Worm (Caenorhabditis elegans): Measurements from ENCODE around the gene mec-1.

mec-1 gene

ce11 chrV:6956237-6956636 is at the start of gene mec-1:
Gene mec-1, plus strand, starts transcription at chrV:6956537.
- no peak for TF ChIP-seq F26F4.8 (GFP tag; conservative IDR thresholded peaks at IDR 0.05)
- TF ChIP-seq vab-7 (GFP tag; IDR thresholded peaks at IDR 0.05), result no peak
- peak; percentile 58 for TF ChIP-seq aha-1 (tag)
- no peak for TF ChIP-seq nhr-11 (tag; optimal IDR thresholded peaks at IDR 0.05)
- TF ChIP-seq daf-19 (GFP tag; conservative IDR thresholded peaks at IDR 0.05), result no peak
- no peak for TF ChIP-seq Y75B8A.6 (GFP tag; IDR thresholded peaks at IDR 0.05)

ce11 chrV:6917280-6917679 is 39.1 kb upstream of the mec-1 start:
- TF ChIP-seq vab-7 (GFP tag; IDR thresholded peaks at IDR 0.05), result 0 out of 2 replicates have a peak, but pooled peaks have one; percentile 17
- no peak for TF ChIP-seq snpc-1.2 (GFP tag; IDR thresholded peaks at IDR 0.05)
- TF ChIP-seq ceh-44 (GFP tag; IDR thresholded peaks at IDR 0.05), result no peak
- no peak for TF ChIP-seq hlh-30 (tag; optimal IDR thresholded peaks at IDR 0.05; ENCODE audit: insufficient read depth)
- 0 out of 2 replicates have a peak, but pooled peaks have one; percentile 14 for TF ChIP-seq F26F4.8 (GFP tag; conservative IDR thresholded peaks at IDR 0.05)
- no peak for TF ChIP-seq attf-4 (tag; optimal IDR thresholded peaks at IDR 0.05)
- no peak for TF ChIP-seq mdt-29 (GFP tag; IDR thresholded peaks at IDR 0.05)
- no peak for TF ChIP-seq dve-1 (tag; optimal IDR thresholded peaks at IDR 0.05; ENCODE audit: insufficient read depth)
- TF ChIP-seq pha-4 (GFP tag; IDR thresholded peaks at IDR 0.05), result no peak
- no peak for TF ChIP-seq pha-4 (tag; optimal IDR thresholded peaks at IDR 0.05)
- no peak for TF ChIP-seq unc-130 (GFP tag; optimal IDR thresholded peaks at IDR 0.05)
- TF ChIP-seq zip-11 (GFP tag; IDR thresholded peaks at IDR 0.05), result no peak
- TF ChIP-seq unc-62 (GFP tag; optimal IDR thresholded peaks at IDR 0.05 in 1 of 2), result peak in 1 of 2 experiments; percentile 38
- no peak for TF ChIP-seq unc-62 (tag; optimal IDR thresholded peaks at IDR 0.05)
- no peak for TF ChIP-seq ceh-62 (tag; optimal IDR thresholded peaks at IDR 0.05)
- no peak for TF ChIP-seq mes-2 (tag; optimal IDR thresholded peaks at IDR 0.05; ENCODE audit: poor library complexity, severe bottlenecking)
- TF ChIP-seq zag-1 (tag; optimal IDR thresholded peaks at IDR 0.05), result no peak
- TF ChIP-seq spr-1 (tag; optimal IDR thresholded peaks at IDR 0.05), result no peak
- TF ChIP-seq daf-8 (GFP tag; IDR thresholded peaks at IDR 0.05), result no peak
- TF ChIP-seq dmd-6 (GFP tag; IDR thresholded peaks at IDR 0.05), result 0 out of 2 replicates have a peak, but pooled peaks have one; percentile 14
- no peak for TF ChIP-seq php-3 (GFP tag; IDR thresholded peaks at IDR 0.05)
- no peak for TF ChIP-seq lin-13 (GFP tag; optimal IDR thresholded peaks at IDR 0.05)
- TF ChIP-seq ztf-7 (tag; optimal IDR thresholded peaks at IDR 0.05), result no peak
- TF ChIP-seq spr-3 (GFP tag; optimal IDR thresholded peaks at IDR 0.05), result no peak

ce11 chrV:6919251-6919650 is 37.1 kb upstream of the mec-1 start:
- TF ChIP-seq T26A8.4 (GFP tag; IDR thresholded peaks at IDR 0.05), result no peak
- peak in 1 of 2 experiments; percentile 92 for TF ChIP-seq unc-62 (GFP tag; optimal IDR thresholded peaks at IDR 0.05 in 1 of 2)
- no peak for TF ChIP-seq unc-62 (tag; optimal IDR thresholded peaks at IDR 0.05)

ce11 chrV:6926633-6927032 is 29.7 kb upstream of the mec-1 start:
- no peak for TF ChIP-seq lin-13 (GFP tag; optimal IDR thresholded peaks at IDR 0.05)
- TF ChIP-seq mxl-2 (GFP tag; conservative IDR thresholded peaks at IDR 0.05), result no peak
- no peak for TF ChIP-seq set-16 (GFP tag; IDR thresholded peaks at IDR 0.05)
- TF ChIP-seq zfp-2 (tag; optimal IDR thresholded peaks at IDR 0.05), result no peak
- TF ChIP-seq aha-1 (tag), result peak; percentile 53
- TF ChIP-seq rbr-2 (tag; optimal IDR thresholded peaks at IDR 0.05), result no peak
- TF ChIP-seq zip-11 (GFP tag; IDR thresholded peaks at IDR 0.05), result no peak
- no peak for TF ChIP-seq nhr-48 (tag; optimal IDR thresholded peaks at IDR 0.05)
- TF ChIP-seq hif-1 (tag; optimal IDR thresholded peaks at IDR 0.05), result no peak
- TF ChIP-seq nhr-76 (tag; optimal IDR thresholded peaks at IDR 0.05), result no peak
- no peak for TF ChIP-seq ctbp-1 (GFP tag; IDR thresholded peaks at IDR 0.05)
- peak in 1 of 2 experiments; percentile 79 for TF ChIP-seq unc-62 (GFP tag; optimal IDR thresholded peaks at IDR 0.05 in 1 of 2)
- no peak for TF ChIP-seq unc-62 (tag; optimal IDR thresholded peaks at IDR 0.05)
- TF ChIP-seq ztf-11 (tag; optimal IDR thresholded peaks at IDR 0.05), result no peak

All from whole organism, L4 larva.